Worm (Caenorhabditis elegans) whole organism, L3 larva: ENCODE results near the gene sca-1.

Source experiments
- ZK546.5 ChIP-seq: sonication (generic microtip); optimal IDR thresholded peaks from 2 replicates; lab custom pipeline; 2017; ENCODE audit warnings: missing biosample characterization, missing genetic modification characterization
- aly-2 ChIP-seq: fragments of 150-350 bp; optimal IDR thresholded peaks from 2 replicates; lab custom pipeline; 2014; ENCODE audit warnings: missing biosample characterization, missing genetic modification characterization
- ama-1 ChIP-seq: fragments of 150-350 bp; optimal IDR thresholded peaks from 2 replicates; lab custom pipeline; 2018
- ceh-16 ChIP-seq: sonication (generic microtip); optimal IDR thresholded peaks from 2 replicates; lab custom pipeline; 2017; ENCODE audit warnings: missing biosample characterization, missing genetic modification characterization
- ceh-28 ChIP-seq: fragments of 150-350 bp; optimal IDR thresholded peaks from 2 replicates; lab custom pipeline; 2014; ENCODE audit warnings: missing biosample characterization, missing genetic modification reagents, missing genetic modification characterization
- ceh-9 ChIP-seq: sonication (generic microtip); optimal IDR thresholded peaks from 2 replicates; lab custom pipeline; 2018; ENCODE audit warnings: missing biosample characterization, missing genetic modification characterization
- daf-12 ChIP-seq: fragments of 150-350 bp; optimal IDR thresholded peaks from 2 replicates; lab custom pipeline; 2014; ENCODE audit warnings: missing biosample characterization, missing genetic modification reagents, missing genetic modification characterization
- egl-27 ChIP-seq: sonication (generic microtip); optimal IDR thresholded peaks from 4 replicates; lab custom pipeline; 2017; ENCODE audit warnings: missing biosample characterization, missing genetic modification reagents, missing genetic modification characterization
- egl-5 ChIP-seq: fragments of 150-350 bp; optimal IDR thresholded peaks from 2 replicates; lab custom pipeline; 2017; ENCODE audit warnings: missing biosample characterization, missing genetic modification reagents, missing genetic modification characterization, inconsistent platforms
- elt-2 ChIP-seq: sonication (generic microtip); optimal IDR thresholded peaks from 2 replicates; lab custom pipeline; 2016; ENCODE audit warnings: missing genetic modification reagents, mild to moderate bottlenecking, missing genetic modification characterization, missing compliant biosample characterization
- eor-1 ChIP-seq, 2 experiments: fragments of 150-350 bp; optimal IDR thresholded peaks; 2 replicates each; lab custom pipeline; 2014 to 2018; ENCODE audit warnings: missing biosample characterization in 2 of 2, missing genetic modification characterization in 2 of 2
- fkh-10 ChIP-seq: sonication (generic microtip); optimal IDR thresholded peaks from 2 replicates; lab custom pipeline; 2017; ENCODE audit warnings: missing biosample characterization, missing genetic modification reagents, missing genetic modification characterization
- fkh-2 ChIP-seq: fragments of 150-350 bp; optimal IDR thresholded peaks from 2 replicates; lab custom pipeline; 2014; ENCODE audit warnings: missing biosample characterization, missing genetic modification reagents, missing genetic modification characterization
- fos-1 ChIP-seq: fragments of 150-350 bp; optimal IDR thresholded peaks from 2 replicates; lab custom pipeline; 2014; ENCODE audit warnings: missing biosample characterization, missing genetic modification characterization
- jun-1 ChIP-seq: fragments of 150-350 bp; optimal IDR thresholded peaks from 2 replicates; lab custom pipeline; 2014; ENCODE audit warnings: missing biosample characterization, missing genetic modification reagents, missing genetic modification characterization
- lin-15B ChIP-seq: fragments of 150-350 bp; optimal IDR thresholded peaks from 2 replicates; lab custom pipeline; 2014; ENCODE audit warnings: missing biosample characterization, missing genetic modification characterization
- lin-39 ChIP-seq: fragments of 150-350 bp; optimal IDR thresholded peaks from 2 replicates; lab custom pipeline; 2018; ENCODE audit warnings: missing biosample characterization, missing genetic modification reagents, missing genetic modification characterization
- lsy-12 ChIP-seq: sonication (generic microtip); optimal IDR thresholded peaks from 2 replicates; lab custom pipeline; 2016; ENCODE audit warnings: mild to moderate bottlenecking, missing genetic modification characterization, missing compliant biosample characterization
- mdl-1 ChIP-seq: fragments of 150-350 bp; optimal IDR thresholded peaks from 2 replicates; lab custom pipeline; 2014; ENCODE audit warnings: missing biosample characterization, missing genetic modification characterization
- mml-1 ChIP-seq: fragments of 150-350 bp; sonication (generic microtip); optimal IDR thresholded peaks from 3 replicates; lab custom pipeline; 2014; ENCODE audit warnings: missing biosample characterization, missing genetic modification characterization
- nfya-1 ChIP-seq: sonication (generic microtip); optimal IDR thresholded peaks from 2 replicates; lab custom pipeline; 2017; ENCODE audit warnings: missing genetic modification characterization, mild to moderate bottlenecking, missing compliant biosample characterization, antibody characterized with exemption, moderate library complexity; ENCODE audit not compliant: insufficient read depth
- nhr-11 ChIP-seq: fragments of 150-350 bp; optimal IDR thresholded peaks from 2 replicates; lab custom pipeline; 2014; ENCODE audit warnings: missing biosample characterization, missing genetic modification characterization
- nhr-12 ChIP-seq: fragments of 150-350 bp; optimal IDR thresholded peaks from 2 replicates; lab custom pipeline; 2014; ENCODE audit warnings: missing biosample characterization, missing genetic modification characterization
- nhr-23 ChIP-seq: fragments of 150-350 bp; optimal IDR thresholded peaks from 2 replicates; lab custom pipeline; 2014; ENCODE audit warnings: missing biosample characterization, missing genetic modification reagents, missing genetic modification characterization
- nhr-237 ChIP-seq: fragments of 150-350 bp; optimal IDR thresholded peaks from 2 replicates; lab custom pipeline; 2014; ENCODE audit warnings: missing biosample characterization, missing genetic modification characterization
- nhr-25 ChIP-seq: sonication (generic microtip); optimal IDR thresholded peaks from 2 replicates; lab custom pipeline; 2017; ENCODE audit warnings: missing biosample characterization, missing genetic modification characterization
- nhr-43 ChIP-seq: sonication (generic microtip); optimal IDR thresholded peaks from 2 replicates; lab custom pipeline; 2016; ENCODE audit warnings: mild to moderate bottlenecking, missing genetic modification characterization, missing compliant biosample characterization; ENCODE audit not compliant: poor library complexity, severe bottlenecking
- nhr-67 ChIP-seq: fragments of 150-350 bp; optimal IDR thresholded peaks from 2 replicates; lab custom pipeline; 2014; ENCODE audit warnings: missing biosample characterization, missing genetic modification characterization
- nhr-76 ChIP-seq: fragments of 150-350 bp; sonication (generic microtip); optimal IDR thresholded peaks from 5 replicates; lab custom pipeline; 2014; ENCODE audit warnings: missing biosample characterization, missing genetic modification characterization
- nhr-77 ChIP-seq: fragments of 150-350 bp; optimal IDR thresholded peaks from 2 replicates; lab custom pipeline; 2014; ENCODE audit warnings: missing biosample characterization, missing genetic modification characterization
- pqm-1 ChIP-seq: fragments of 150-350 bp; optimal IDR thresholded peaks from 2 replicates; lab custom pipeline; 2017; ENCODE audit warnings: missing biosample characterization, missing genetic modification characterization, inconsistent platforms
- sea-2 ChIP-seq: fragments of 150-350 bp; sonication (generic microtip); optimal IDR thresholded peaks from 4 replicates; lab custom pipeline; 2014; ENCODE audit warnings: missing biosample characterization, missing genetic modification reagents, missing genetic modification characterization
- snpc-4 ChIP-seq: fragments of 150-350 bp; optimal IDR thresholded peaks from 2 replicates; lab custom pipeline; 2014; ENCODE audit warnings: missing biosample characterization, missing genetic modification characterization
- tbx-2 ChIP-seq: sonication (generic microtip); optimal IDR thresholded peaks from 2 replicates; lab custom pipeline; 2016; ENCODE audit warnings: mild to moderate bottlenecking, missing genetic modification characterization, missing compliant biosample characterization
- unc-62 ChIP-seq: fragments of 150-350 bp; sonication (generic microtip); optimal IDR thresholded peaks from 4 replicates; lab custom pipeline; 2014; ENCODE audit warnings: missing biosample characterization, missing genetic modification reagents, missing genetic modification characterization
- zag-1 ChIP-seq: fragments of 150-350 bp; optimal IDR thresholded peaks from 2 replicates; lab custom pipeline; 2014; ENCODE audit warnings: missing biosample characterization, missing genetic modification characterization
- ztf-11 ChIP-seq: fragments of 150-350 bp; optimal IDR thresholded peaks from 2 replicates; lab custom pipeline; 2014; ENCODE audit warnings: missing biosample characterization, missing genetic modification characterization
- ztf-4 ChIP-seq: fragments of 150-350 bp; optimal IDR thresholded peaks from 2 replicates; lab custom pipeline; 2014; ENCODE audit warnings: missing biosample characterization, missing genetic modification characterization

The sca-1 gene

DNA sequence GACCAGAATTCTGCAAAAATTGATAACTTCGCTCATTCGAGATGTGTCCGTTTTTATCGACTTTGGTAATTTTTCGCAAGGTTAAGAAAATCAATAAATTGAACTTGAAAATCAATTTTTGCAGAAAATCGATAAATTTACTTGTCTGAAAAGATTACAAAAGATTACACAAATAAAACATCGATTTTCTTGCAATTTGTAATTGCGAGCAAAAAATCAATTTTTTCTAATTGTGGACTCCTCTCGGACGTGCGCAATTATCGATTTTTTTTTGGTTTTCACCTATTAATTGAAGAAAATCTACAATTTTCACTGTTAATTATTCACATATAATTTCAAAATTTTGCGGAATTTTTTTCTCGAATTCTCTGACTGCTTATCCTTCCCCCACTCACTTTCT, 25.4 kb downstream of the sca-1 start:
- no peak for TF ChIP-seq nhr-23 (tag; lab: Kevin White, UChicago)
- peak; percentile 73 for TF ChIP-seq ceh-28 (tag; lab: Kevin White, UChicago)
- no peak for TF ChIP-seq nhr-67 (tag; lab: Kevin White, UChicago)
- TF ChIP-seq, all 47 proteins: peak for 1

DNA sequence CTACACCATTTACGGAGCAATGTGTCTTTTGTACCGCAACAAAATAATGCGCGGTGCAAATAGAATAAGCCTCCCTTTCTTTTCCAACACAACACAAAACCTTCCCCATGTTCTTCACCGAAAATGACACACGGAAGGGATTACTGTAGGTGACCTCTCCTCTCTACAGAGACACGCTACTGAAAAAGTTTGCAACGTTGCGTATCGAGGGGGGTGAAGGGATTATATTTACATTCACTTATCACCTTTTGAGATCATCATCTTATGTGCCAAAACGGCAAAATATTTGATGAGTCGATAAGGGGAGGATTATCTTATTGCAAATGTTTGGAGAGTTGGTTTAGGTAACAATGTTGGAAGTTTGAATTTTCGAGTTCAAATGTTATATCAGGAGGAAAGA, 33.6 kb downstream of the sca-1 start:
- no peak for TF ChIP-seq ama-1 (lab: Kevin White, UChicago)
- TF ChIP-seq, all 47 proteins: peak for 0

ce11 chrIII:10781553-10781952, 35.1 kb downstream of the sca-1 start, which contains the start of gene ptr-19:
Gene ptr-19 (plus strand): TSS chrIII:10781853.
- no peak for TF ChIP-seq lin-15B (tag; lab: Kevin White, UChicago)
- TF ChIP-seq nhr-11 = no peak
- no peak for TF ChIP-seq ztf-4 (tag; lab: Kevin White, UChicago)
- no peak for TF ChIP-seq nhr-237 (tag; lab: Kevin White, UChicago)
- no peak for TF ChIP-seq nhr-76 (tag; lab: Kevin White, UChicago)
- TF ChIP-seq tbx-2 (tag; lab: Kevin White, UChicago) = no peak
- no peak for TF ChIP-seq fkh-2 (tag; lab: Kevin White, UChicago)
- TF ChIP-seq ZK546.5 (tag; lab: Kevin White, UChicago) = no peak
- TF ChIP-seq eor-1 (tag; optimal IDR thresholded peaks at IDR 0.05; lab: Kevin White, UChicago) = no peak
- TF ChIP-seq mdl-1 (tag; lab: Kevin White, UChicago) = no peak

- no peak for TF ChIP-seq ceh-16 (tag; lab: Kevin White, UChicago)
- TF ChIP-seq nhr-12 = no peak
- TF ChIP-seq tbx-2 (tag; lab: Kevin White, UChicago) = no peak
- no peak for TF ChIP-seq egl-5 (tag; lab: Kevin White, UChicago)
- no peak for TF ChIP-seq fkh-10
- no peak for TF ChIP-seq nhr-25 (tag; lab: Kevin White, UChicago)
- no peak for TF ChIP-seq lin-39 (tag; lab: Kevin White, UChicago)
- no peak for TF ChIP-seq zag-1 (tag; lab: Kevin White, UChicago)
- TF ChIP-seq sea-2 (GFP tag; lab: Kevin White, UChicago) = no peak
- no peak for TF ChIP-seq daf-12
- TF ChIP-seq snpc-4 (tag; lab: Kevin White, UChicago) = no peak
- no peak for TF ChIP-seq nhr-11
- no peak for TF ChIP-seq ama-1 (lab: Kevin White, UChicago)
- no peak for TF ChIP-seq nfya-1 (tag; lab: Kevin White, UChicago)
- no peak for TF ChIP-seq mml-1 (tag; lab: Kevin White, UChicago)
- TF ChIP-seq egl-27 = no peak
- TF ChIP-seq, all 47 proteins: peak for 0
Measured at ce11 chrIII:10769693-10770092, 47.0 kb downstream of the sca-1 start.

DNA sequence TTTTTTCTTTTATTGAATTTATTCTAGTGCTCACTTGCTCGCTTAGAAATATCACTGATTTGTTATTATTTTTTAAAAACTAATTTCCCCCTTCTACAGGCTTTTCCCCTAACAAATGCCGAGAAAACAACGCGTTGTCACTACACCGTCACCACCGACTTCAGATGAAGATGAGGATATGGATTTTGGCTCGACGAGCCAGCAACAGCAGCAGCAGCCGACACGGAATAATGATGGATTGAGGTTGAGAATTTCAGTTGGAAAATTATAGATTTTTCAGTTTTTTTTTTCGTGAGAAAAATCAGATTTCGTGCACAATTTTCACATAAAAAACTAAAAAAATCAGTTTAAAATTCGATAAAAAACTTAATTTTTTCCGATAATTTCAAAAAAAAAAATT, 53.6 kb downstream of the sca-1 start, which contains the start of gene dpy-28:
Gene dpy-28, plus strand, starts transcription at position 100 of the 400 bp plus-strand sequence.
- TF ChIP-seq aly-2 (tag; lab: Kevin White, UChicago) (no peak), fos-1 (tag; lab: Kevin White, UChicago) (no peak), snpc-4 (tag; lab: Kevin White, UChicago) (no peak), nhr-237 (tag; lab: Kevin White, UChicago) (no peak), unc-62 (GFP tag; lab: Kevin White, UChicago) (no peak), ztf-11 (tag; lab: Kevin White, UChicago) (no peak), fkh-10 (no peak), nhr-11 (no peak), jun-1 (tag; lab: Kevin White, UChicago) (no peak), nhr-77 (tag; lab: Kevin White, UChicago) (no peak), lsy-12 (peak; percentile 23), ZK546.5 (tag; lab: Kevin White, UChicago) (no peak), pqm-1 (tag; lab: Kevin White, UChicago) (no peak), ama-1 (lab: Kevin White, UChicago) (peak; percentile 66), nhr-25 (tag; lab: Kevin White, UChicago) (no peak), egl-5 (tag; lab: Kevin White, UChicago) (no peak), nhr-43 (tag; lab: Kevin White, UChicago) (no peak), tbx-2 (tag; lab: Kevin White, UChicago) (no peak), elt-2 (peak; percentile 5), nhr-67 (tag; lab: Kevin White, UChicago) (no peak), ztf-4 (tag; lab: Kevin White, UChicago) (no peak), zag-1 (tag; lab: Kevin White, UChicago) (no peak), mdl-1 (tag; lab: Kevin White, UChicago) (no peak), fkh-2 (tag; lab: Kevin White, UChicago) (no peak), mml-1 (tag; lab: Kevin White, UChicago) (no peak), lin-39 (tag; lab: Kevin White, UChicago) (no peak), ceh-9 (tag; lab: Kevin White, UChicago) (no peak)
